Fruit fly (Drosophila melanogaster): ENCODE measurements at regions not wholly inside any gene's neighbourhood (a gene's known extent, or its start where the extent isn't known, plus 50 kb on each side); places are given as distances from the start of the nearest gene placed in this dataset.
A peak's percentile ranks its signal among the peaks of the same experiment; 100 is the strongest.

dm6 chr3L:10328694-10329093, 55.7 kb downstream of the Or67d start:
- TF ChIP-seq CG17802 (tag; optimal IDR thresholded peaks at IDR 0.05): no peak
- no peak for TF ChIP-seq Mad (GFP tag; optimal IDR thresholded peaks at IDR 0.05)
- peak; percentile 71 for TF ChIP-seq corto (GFP tag; optimal IDR thresholded peaks at IDR 0.05)
- TF ChIP-seq CG1603 (tag; optimal IDR thresholded peaks at IDR 0.05): peak; percentile 16
- no peak for TF ChIP-seq CG31388 (GFP tag; optimal IDR thresholded peaks at IDR 0.05)
- TF ChIP-seq CG1602 (GFP tag; optimal IDR thresholded peaks at IDR 0.05): peak; percentile 19
- peak; percentile 39 for TF ChIP-seq nom (GFP tag; optimal IDR thresholded peaks at IDR 0.05)
- peak; percentile 10 for TF ChIP-seq CG10979 (tag; optimal IDR thresholded peaks at IDR 0.05)
- TF ChIP-seq CG11560 (tag; IDR thresholded peaks at IDR 0.05): no peak
- TF ChIP-seq CG15011 (GFP tag; optimal IDR thresholded peaks at IDR 0.05): no peak
- TF ChIP-seq ci (GFP tag; IDR thresholded peaks at IDR 0.05): no peak
- 0 out of 3 replicates have a peak, but pooled peaks have one; percentile 17 for TF ChIP-seq CG2199 (GFP tag; IDR thresholded peaks at IDR 0.05)
- TF ChIP-seq bsh (GFP tag; optimal IDR thresholded peaks at IDR 0.05): peak; percentile 20 to 42
- TF ChIP-seq gem (tag; optimal IDR thresholded peaks at IDR 0.05): peak; percentile 38
- peak; percentile 92 for TF ChIP-seq lbe (GFP tag; optimal IDR thresholded peaks at IDR 0.05)
- no peak for TF ChIP-seq nerfin-2 (GFP tag; IDR thresholded peaks at IDR 0.05; ENCODE audit: partially characterized antibody)
- no peak for TF ChIP-seq CG11696 (GFP tag; IDR thresholded peaks at IDR 0.05)
- peak; percentile 16 for TF ChIP-seq phol (tag; optimal IDR thresholded peaks at IDR 0.05)
- no peak for TF ChIP-seq CG33213 (GFP tag; optimal IDR thresholded peaks at IDR 0.05)
- no peak for TF ChIP-seq Hr3 (GFP tag; optimal IDR thresholded peaks at IDR 0.05)
- 0 out of 2 replicates have a peak, but pooled peaks have one; percentile 27 for TF ChIP-seq CG31441 (GFP tag; IDR thresholded peaks at IDR 0.05)
- TF ChIP-seq az2 (GFP tag; optimal IDR thresholded peaks at IDR 0.05): peak; percentile 7
- peak; percentile 49 for TF ChIP-seq Med (GFP tag)
- TF ChIP-seq Drgx (GFP tag; IDR thresholded peaks at IDR 0.05): peak; percentile 54; the same call in 1 of the 2 replicates
- TF ChIP-seq lola (GFP tag; optimal IDR thresholded peaks at IDR 0.05): peak in 1 of 3 experiments; percentile 6
- TF ChIP-seq Dp (GFP tag; optimal IDR thresholded peaks at IDR 0.05): no peak
- no peak for TF ChIP-seq bowl (GFP tag; IDR thresholded peaks at IDR 0.05)
- no peak for TF ChIP-seq tio (GFP tag; optimal IDR thresholded peaks at IDR 0.05)
- peak; percentile 1 for TF ChIP-seq CG16815 (GFP tag; optimal IDR thresholded peaks at IDR 0.05)
- peak; percentile 50 for TF ChIP-seq Ets65A (GFP tag)
- no peak for TF ChIP-seq CG17829 (tag; optimal IDR thresholded peaks at IDR 0.05)
- peak; percentile 62 for TF ChIP-seq Xrp1 (GFP tag; IDR thresholded peaks at IDR 0.05)
- no peak for TF ChIP-seq jing (GFP tag; optimal IDR thresholded peaks at IDR 0.05)
- TF ChIP-seq Oli (tag; optimal IDR thresholded peaks at IDR 0.05): peak; percentile 12
- peak; percentile 10 for TF ChIP-seq Xbp1 (GFP tag; optimal IDR thresholded peaks at IDR 0.05)
- TF ChIP-seq fd96Cb (tag; optimal IDR thresholded peaks at IDR 0.05): peak; percentile 10
- no peak for TF ChIP-seq CG7963 (GFP tag; IDR thresholded peaks at IDR 0.05; ENCODE audit: partially characterized antibody)
- TF ChIP-seq CG2712 (tag; optimal IDR thresholded peaks at IDR 0.05): peak; percentile 39
- TF ChIP-seq chif (GFP tag; optimal IDR thresholded peaks at IDR 0.05): peak in 1 of 2 experiments; percentile 12
- 0 out of 2 replicates have a peak, but pooled peaks have one; percentile 27 for TF ChIP-seq ara (GFP tag; IDR thresholded peaks at IDR 0.05)
- TF ChIP-seq CG10274 (GFP tag; optimal IDR thresholded peaks at IDR 0.05): no peak
- TF ChIP-seq CG14710 (tag; optimal IDR thresholded peaks at IDR 0.05): peak; percentile 4
- TF ChIP-seq fd102C (GFP tag; optimal IDR thresholded peaks at IDR 0.05): peak; percentile 18
- TF ChIP-seq exex (tag; optimal IDR thresholded peaks at IDR 0.05): no peak
- TF ChIP-seq CG12236 (GFP tag; optimal IDR thresholded peaks at IDR 0.05): no peak
- no peak for TF ChIP-seq gcm (GFP tag; optimal IDR thresholded peaks at IDR 0.05)
- TF ChIP-seq sc (optimal IDR thresholded peaks at IDR 0.05): no peak
- TF ChIP-seq sc (GFP tag; optimal IDR thresholded peaks at IDR 0.05): no peak
- TF ChIP-seq CG10209 (GFP tag; optimal IDR thresholded peaks at IDR 0.05): peak; percentile 5
- TF ChIP-seq CG2889 (GFP tag; IDR thresholded peaks at IDR 0.05): no peak
